Fruit fly (Drosophila melanogaster) whole organism, embryonic: ENCODE measurements around the gene Adsl.

Experiments used
- Asciz ChIP-seq: fragments of 200-800 bp; sonication (Bioruptor generic); optimal IDR thresholded peaks from 2 replicates; lab custom pipeline; 2017; ENCODE audit warnings: missing biosample characterization, mild to moderate bottlenecking, missing genetic modification characterization, missing genetic modification reagents
- C15 ChIP-seq: fragments of 200-800 bp; sonication (Bioruptor generic); IDR thresholded peaks from 3 replicates; pipeline ENCODE4 v1.3.6; 2022; ENCODE audit warnings: missing biosample characterization, missing genetic modification characterization
- CG10267 ChIP-seq: fragments of 200-800 bp; sonication (Bioruptor generic); optimal IDR thresholded peaks from 2 replicates; lab custom pipeline; 2018; ENCODE audit warnings: missing biosample characterization, mild to moderate bottlenecking, missing genetic modification characterization, moderate library complexity
- CG10543 ChIP-seq: fragments of 200-800 bp; sonication (Bioruptor generic); optimal IDR thresholded peaks from 3 replicates; lab custom pipeline; 2017; ENCODE audit warnings: missing biosample characterization, mild to moderate bottlenecking, missing genetic modification characterization, moderate library complexity
- CG12155 ChIP-seq: fragments of 200-800 bp; sonication (Bioruptor generic); optimal IDR thresholded peaks from 3 replicates; lab custom pipeline; 2016; ENCODE audit warnings: missing biosample characterization, missing genetic modification characterization
- CG12236 ChIP-seq: fragments of 200-800 bp; sonication (Bioruptor generic); optimal IDR thresholded peaks from 2 replicates; lab custom pipeline; 2016; ENCODE audit warnings: missing biosample characterization, missing genetic modification characterization
- CG12659 ChIP-seq: fragments of 200-800 bp; sonication (Bioruptor generic); optimal IDR thresholded peaks from 3 replicates; lab custom pipeline; 2017; ENCODE audit warnings: mild to moderate bottlenecking, missing biosample characterization, missing genetic modification reagents, missing genetic modification characterization
- CG14965 ChIP-seq: fragments of 200-800 bp; sonication (Bioruptor generic); optimal IDR thresholded peaks from 2 replicates; lab custom pipeline; 2016; ENCODE audit warnings: missing biosample characterization, missing genetic modification characterization, borderline replicate concordance
- CG15011 ChIP-seq: fragments of 200-800 bp; sonication (Bioruptor generic); optimal IDR thresholded peaks from 3 replicates; lab custom pipeline; 2018; ENCODE audit warnings: missing biosample characterization, mild to moderate bottlenecking, missing genetic modification characterization
- CG17568 ChIP-seq: fragments of 200-800 bp; sonication (Bioruptor generic); optimal IDR thresholded peaks from 2 replicates; lab custom pipeline; 2018; ENCODE audit warnings: missing biosample characterization, mild to moderate bottlenecking, missing genetic modification characterization, moderate library complexity
- CG18599 ChIP-seq: fragments of 200-800 bp; sonication (Bioruptor generic); optimal IDR thresholded peaks from 3 replicates; lab custom pipeline; 2017; ENCODE audit warnings: missing biosample characterization, missing genetic modification characterization, mild to moderate bottlenecking, moderate library complexity, missing genetic modification reagents
- CG2712 ChIP-seq: fragments of 200-800 bp; optimal IDR thresholded peaks from 3 replicates; lab custom pipeline; 2019; ENCODE audit warnings: missing biosample characterization, mild to moderate bottlenecking, missing genetic modification characterization, moderate library complexity
- CG3163 ChIP-seq: fragments of 200-800 bp; sonication (Bioruptor generic); optimal IDR thresholded peaks from 3 replicates; lab custom pipeline; 2016; ENCODE audit warnings: missing biosample characterization, missing genetic modification characterization
- CG43689 ChIP-seq: fragments of 200-800 bp; sonication (Bioruptor generic); IDR thresholded peaks from 2 replicates; pipeline ENCODE4 v1.3.6; 2022; ENCODE audit warnings: missing biosample characterization, missing genetic modification characterization
- CG4820 ChIP-seq: fragments of 200-800 bp; sonication (Bioruptor generic); optimal IDR thresholded peaks from 3 replicates; lab custom pipeline; 2016; ENCODE audit warnings: missing biosample characterization, missing genetic modification characterization
- CG7372 ChIP-seq: fragments of 200-800 bp; sonication (Bioruptor generic); IDR thresholded peaks from 2 replicates; pipeline ENCODE4 v1.3.6; 2022; ENCODE audit warnings: missing biosample characterization, missing genetic modification characterization
- CG9727 ChIP-seq: fragments of 200-800 bp; sonication (Bioruptor generic); optimal IDR thresholded peaks from 3 replicates; lab custom pipeline; 2017; ENCODE audit warnings: missing biosample characterization, mild to moderate bottlenecking, missing genetic modification characterization
- CG9876 ChIP-seq: fragments of 200-800 bp; sonication (Bioruptor generic); optimal IDR thresholded peaks from 2 replicates; lab custom pipeline; 2016; ENCODE audit warnings: missing biosample characterization, missing genetic modification characterization
- CG9932 ChIP-seq: fragments of 200-800 bp; sonication (Bioruptor generic); IDR thresholded peaks from 2 replicates; pipeline ENCODE4 v1.3.6; 2022; ENCODE audit warnings: missing biosample characterization, missing genetic modification characterization
- Dref ChIP-seq: fragments of 200-800 bp; sonication (Bioruptor generic); IDR thresholded peaks from 2 replicates; pipeline ENCODE4 v1.3.6; 2022; ENCODE audit warnings: missing biosample characterization, missing genetic modification characterization
- Hr51 ChIP-seq, 2 experiments: fragments of 200-800 bp; sonication (Bioruptor generic); optimal IDR thresholded peaks; 2 replicates in 1 of 2; 3 replicates in 1 of 2; lab custom pipeline; 2016 to 2018; ENCODE audit warnings: missing biosample characterization in 2 of 2, missing genetic modification characterization in 2 of 2, mild to moderate bottlenecking in 1 of 2, moderate library complexity in 1 of 2
- Mes4 ChIP-seq: fragments of 200-800 bp; sonication (Bioruptor generic); optimal IDR thresholded peaks from 2 replicates; lab custom pipeline; 2016; ENCODE audit warnings: missing biosample characterization, missing genetic modification characterization
- NC2α ChIP-seq: fragments of 200-800 bp; sonication (Bioruptor generic); optimal IDR thresholded peaks from 2 replicates; lab custom pipeline; 2016; ENCODE audit warnings: missing biosample characterization, missing genetic modification characterization
- Ssrp ChIP-seq: fragments of 200-800 bp; sonication (Bioruptor generic); optimal IDR thresholded peaks from 2 replicates; lab custom pipeline; 2018; ENCODE audit warnings: missing biosample characterization, mild to moderate bottlenecking, missing genetic modification characterization, moderate library complexity
- Xrp1 ChIP-seq: fragments of 200-800 bp; sonication (Bioruptor generic); IDR thresholded peaks from 2 replicates; pipeline ENCODE4 v1.3.6; 2022; ENCODE audit warnings: missing biosample characterization, missing genetic modification characterization
- YL-1 ChIP-seq: fragments of 200-800 bp; sonication (Bioruptor generic); optimal IDR thresholded peaks from 3 replicates; lab custom pipeline; 2017; ENCODE audit warnings: missing biosample characterization, mild to moderate bottlenecking, missing genetic modification characterization
- aop ChIP-seq: fragments of 200-800 bp; sonication (Bioruptor generic); IDR thresholded peaks from 2 replicates; pipeline ENCODE4 v1.3.6; 2022; ENCODE audit warnings: missing biosample characterization, missing genetic modification characterization
- bowl ChIP-seq: fragments of 200-800 bp; sonication (Bioruptor generic); IDR thresholded peaks from 2 replicates; pipeline ENCODE4 v1.3.6; 2022; ENCODE audit warnings: missing biosample characterization, missing genetic modification characterization
- cg ChIP-seq: fragments of 200-800 bp; sonication (Bioruptor generic); optimal IDR thresholded peaks from 3 replicates; lab custom pipeline; 2019; ENCODE audit warnings: missing biosample characterization, mild to moderate bottlenecking, missing genetic modification characterization, moderate library complexity
- crc ChIP-seq: fragments of 200-800 bp; sonication (Bioruptor generic); optimal IDR thresholded peaks from 2 replicates; lab custom pipeline; 2016; ENCODE audit warnings: missing biosample characterization, missing genetic modification characterization
- dpn ChIP-seq, 2 experiments: fragments of 200-800 bp; sonication (Bioruptor generic); optimal IDR thresholded peaks; 3 replicates each; lab custom pipeline; 2016; ENCODE audit warnings: missing biosample characterization in 2 of 2, missing genetic modification characterization in 2 of 2
- eve ChIP-seq, 2 experiments: fragments of >200 bp; optimal IDR thresholded peaks; 2 replicates each; lab custom pipeline; 2017; ENCODE audit warnings: missing biosample characterization in 2 of 2, missing genetic modification characterization in 2 of 2
- grau ChIP-seq: fragments of 200-800 bp; optimal IDR thresholded peaks from 3 replicates; lab custom pipeline; 2019; ENCODE audit warnings: missing biosample characterization, mild to moderate bottlenecking, missing genetic modification characterization, moderate library complexity
- grn ChIP-seq: fragments of 200-800 bp; sonication (Bioruptor generic); optimal IDR thresholded peaks from 3 replicates; lab custom pipeline; 2017; ENCODE audit warnings: missing biosample characterization, missing genetic modification characterization
- lab ChIP-seq: fragments of 200-800 bp; sonication (Bioruptor generic); optimal IDR thresholded peaks from 3 replicates; lab custom pipeline; 2017; ENCODE audit warnings: missing biosample characterization, missing genetic modification characterization, mild to moderate bottlenecking, moderate library complexity, missing genetic modification reagents
- lmd ChIP-seq: fragments of 200-800 bp; sonication (Bioruptor generic); IDR thresholded peaks from 2 replicates; pipeline ENCODE4 v1.3.6; 2022; ENCODE audit warnings: missing biosample characterization, missing genetic modification characterization
- nom ChIP-seq: fragments of 200-800 bp; sonication (Bioruptor generic); optimal IDR thresholded peaks from 2 replicates; lab custom pipeline; 2017; ENCODE audit warnings: missing biosample characterization, missing genetic modification characterization, mild to moderate bottlenecking, moderate library complexity, missing genetic modification reagents
- org-1 ChIP-seq: fragments of 200-800 bp; sonication (Bioruptor generic); optimal IDR thresholded peaks from 2 replicates; lab custom pipeline; 2017; ENCODE audit warnings: missing biosample characterization, missing genetic modification characterization
- p53 ChIP-seq: fragments of 200-800 bp; sonication (Bioruptor generic); optimal IDR thresholded peaks from 2 replicates; lab custom pipeline; 2016; ENCODE audit warnings: missing biosample characterization, missing genetic modification characterization
- stc ChIP-seq: fragments of 200-800 bp; sonication (Bioruptor generic); IDR thresholded peaks from 2 replicates; pipeline ENCODE4 v1.3.6; 2022; ENCODE audit warnings: missing biosample characterization, missing genetic modification characterization
- stwl ChIP-seq: fragments of 200-800 bp; sonication (Bioruptor generic); optimal IDR thresholded peaks from 3 replicates; lab custom pipeline; 2018; ENCODE audit warnings: missing biosample characterization, mild to moderate bottlenecking, missing genetic modification characterization, moderate library complexity
- tgo ChIP-seq: fragments of 200-800 bp; sonication (Bioruptor generic); IDR thresholded peaks from 3 replicates; pipeline ENCODE4 v1.3.6; 2022; ENCODE audit warnings: missing biosample characterization, missing genetic modification characterization
- tio ChIP-seq: fragments of 200-800 bp; sonication (Bioruptor generic); optimal IDR thresholded peaks from 2 replicates; lab custom pipeline; 2017; ENCODE audit warnings: missing biosample characterization, missing genetic modification characterization, inconsistent platforms
- toy ChIP-seq: fragments of 200-800 bp; sonication (Bioruptor generic); IDR thresholded peaks from 2 replicates; pipeline ENCODE4 v1.3.6; 2022; ENCODE audit warnings: missing biosample characterization, missing genetic modification characterization
- tup ChIP-seq: fragments of 200-800 bp; sonication (Bioruptor generic); optimal IDR thresholded peaks from 2 replicates; lab custom pipeline; 2016; ENCODE audit warnings: missing biosample characterization, mild to moderate bottlenecking, missing genetic modification characterization, moderate library complexity
- unpg ChIP-seq: fragments of 200-800 bp; sonication (Bioruptor generic); optimal IDR thresholded peaks from 3 replicates; lab custom pipeline; 2018; ENCODE audit warnings: missing biosample characterization, mild to moderate bottlenecking, missing genetic modification characterization, moderate library complexity
- vnd ChIP-seq: fragments of 200-800 bp; sonication (Bioruptor generic); IDR thresholded peaks from 3 replicates; pipeline ENCODE4 v1.3.6; 2022; ENCODE audit warnings: missing biosample characterization, missing genetic modification characterization; ENCODE audit not compliant: partially characterized antibody
- zen ChIP-seq: fragments of 200-800 bp; sonication (Bioruptor generic); optimal IDR thresholded peaks from 3 replicates; lab custom pipeline; 2018; ENCODE audit warnings: missing biosample characterization, mild to moderate bottlenecking, missing genetic modification characterization, moderate library complexity
- zfh1 ChIP-seq: fragments of 200-800 bp; sonication (Bioruptor generic); IDR thresholded peaks from 3 replicates; pipeline ENCODE4 v1.3.6; 2022; ENCODE audit warnings: missing biosample characterization, missing genetic modification characterization

The Adsl gene

DNA sequence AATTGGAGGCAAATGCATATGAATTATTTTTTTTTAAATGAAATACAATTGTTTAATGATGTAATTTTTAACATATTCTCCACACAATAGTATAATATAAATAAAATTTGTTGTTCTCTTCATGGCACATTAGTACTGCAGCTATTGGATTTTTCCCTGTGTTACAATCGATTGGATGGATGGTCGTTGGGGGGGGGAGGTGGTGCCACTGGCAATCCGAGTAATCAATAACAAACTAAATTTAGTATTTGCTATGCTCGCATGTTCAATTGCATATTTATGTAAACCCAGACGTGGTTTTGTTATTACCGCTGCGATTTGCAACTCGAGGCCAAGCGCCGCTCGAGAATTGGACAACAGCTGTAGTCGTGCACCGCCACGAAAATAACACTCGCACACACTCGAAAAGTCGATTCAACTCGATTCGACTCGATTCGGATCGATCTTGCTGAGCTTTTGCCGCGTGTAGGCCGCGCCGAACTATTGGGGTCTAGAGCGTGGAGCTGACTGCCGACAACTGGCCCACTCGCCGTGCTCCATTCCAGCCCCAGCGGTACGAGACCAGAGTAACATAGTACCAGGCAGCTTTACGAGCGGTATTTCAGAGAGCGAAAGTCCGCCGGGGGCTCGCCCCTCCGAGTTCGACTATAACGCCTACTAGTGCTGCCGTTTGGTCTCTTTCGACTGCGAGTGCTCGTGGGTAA is 33.5 kb downstream of the Adsl start, which contains the start of gene CG18622 (continued):
- TF ChIP-seq tup (GFP tag; lab: Kevin White, UChicago) (no peak), CG9876 (GFP tag; lab: Kevin White, UChicago) (no peak), CG10543 (GFP tag; lab: Kevin White, UChicago) (peak; percentile 96), NC2α (GFP tag; lab: Kevin White, UChicago) (no peak), Xrp1 (GFP tag; lab: Robert Waterston, UW) (no peak), YL-1 (GFP tag; lab: Kevin White, UChicago) (no peak), tgo (GFP tag; lab: Robert Waterston, UW) (no peak), crc (no peak), CG12155 (GFP tag; lab: Kevin White, UChicago) (no peak), lmd (peak; percentile 32; the same call in 1 of the 2 replicates), CG12659 (peak; percentile 24), cg (peak; percentile 7), p53 (GFP tag; lab: Kevin White, UChicago) (no peak), nom (peak; percentile 15), CG10267 (tag; lab: Kevin White, UChicago) (no peak), Dref (GFP tag; lab: Robert Waterston, UW) (no peak), CG17568 (GFP tag; lab: Kevin White, UChicago) (no peak), CG2712 (tag; lab: Kevin White, UChicago) (no peak), CG9932 (no peak), eve (GFP tag; optimal IDR thresholded peaks at IDR 0.05; lab: Kevin White, UChicago) (no peak), grn (GFP tag; lab: Kevin White, UChicago) (peak; percentile 2), CG15011 (GFP tag; lab: Kevin White, UChicago) (no peak), zen (tag; lab: Kevin White, UChicago) (no peak), CG7372 (GFP tag; lab: Robert Waterston, UW) (no peak), stwl (tag; lab: Kevin White, UChicago) (no peak), CG3163 (GFP tag; lab: Kevin White, UChicago) (peak; percentile 48), zfh1 (no peak), CG12236 (GFP tag; lab: Kevin White, UChicago) (no peak), aop (no peak), toy (no peak), CG14965 (GFP tag; lab: Kevin White, UChicago) (no peak), dpn (GFP tag; optimal IDR thresholded peaks at IDR 0.05; lab: Kevin White, UChicago) (no peak), unpg (GFP tag; lab: Kevin White, UChicago) (no peak), Asciz (GFP tag; lab: Kevin White, UChicago) (peak; percentile 19), Mes4 (GFP tag; lab: Kevin White, UChicago) (no peak), C15 (GFP tag; lab: Robert Waterston, UW) (no peak), Hr51 (GFP tag; optimal IDR thresholded peaks at IDR 0.05; lab: Kevin White, UChicago) (peak in 1 of 2 experiments; percentile 24), tio (GFP tag; lab: Kevin White, UChicago) (no peak), stc (GFP tag; lab: Robert Waterston, UW) (no peak), org-1 (GFP tag; lab: Kevin White, UChicago) (no peak), lab (GFP tag; lab: Kevin White, UChicago) (peak; percentile 26), CG43689 (GFP tag; lab: Robert Waterston, UW) (no peak), CG9727 (GFP tag; lab: Kevin White, UChicago) (no peak), grau (no peak), CG18599 (GFP tag; lab: Kevin White, UChicago) (peak; percentile 28), CG4820 (GFP tag; lab: Kevin White, UChicago) (no peak), vnd (GFP tag; lab: Robert Waterston, UW) (peak; percentile 44; the same call in 1 of the 3 replicates), bowl (GFP tag; lab: Robert Waterston, UW) (no peak), Ssrp (peak; percentile 36)
